Fruit fly (Drosophila melanogaster) whole organism, embryonic: ENCODE measurements around the gene pod1.
A peak's percentile ranks its signal among the peaks of the same experiment; 100 is the strongest.

Experiments used
- B-H2 ChIP-seq: fragments of 200-800 bp; sonication (Bioruptor generic); optimal IDR thresholded peaks from 2 replicates; lab custom pipeline; 2018; ENCODE audit warnings: missing biosample characterization, mild to moderate bottlenecking, missing genetic modification characterization
- CG12071 ChIP-seq: fragments of 200-800 bp; sonication (Bioruptor generic); optimal IDR thresholded peaks from 3 replicates; lab custom pipeline; 2018; ENCODE audit warnings: missing biosample characterization, mild to moderate bottlenecking, missing genetic modification characterization
- CG12299 ChIP-seq: fragments of 200-800 bp; sonication (Bioruptor generic); optimal IDR thresholded peaks from 2 replicates; lab custom pipeline; 2018; ENCODE audit warnings: missing biosample characterization, mild to moderate bottlenecking, missing genetic modification characterization
- CG12659 ChIP-seq: fragments of 200-800 bp; sonication (Bioruptor generic); optimal IDR thresholded peaks from 3 replicates; lab custom pipeline; 2017; ENCODE audit warnings: mild to moderate bottlenecking, missing biosample characterization, missing genetic modification reagents, missing genetic modification characterization
- CG14014 ChIP-seq: fragments of 200-800 bp; sonication (Bioruptor generic); IDR thresholded peaks from 2 replicates; pipeline ENCODE4 v1.3.6; 2022; ENCODE audit warnings: missing biosample characterization, missing genetic modification characterization
- CG14050 ChIP-seq: fragments of 200-800 bp; sonication (Bioruptor generic); IDR thresholded peaks from 3 replicates; pipeline ENCODE4 v1.3.6; 2022; ENCODE audit warnings: missing biosample characterization, missing genetic modification characterization
- CG1603 ChIP-seq: fragments of 200-800 bp; sonication (Bioruptor generic); optimal IDR thresholded peaks from 2 replicates; lab custom pipeline; 2019; ENCODE audit warnings: missing biosample characterization, mild to moderate bottlenecking, missing genetic modification characterization, moderate library complexity
- CG16813 ChIP-seq: fragments of 200-800 bp; sonication (Bioruptor generic); IDR thresholded peaks from 3 replicates; pipeline ENCODE4 v1.3.6; 2022; ENCODE audit warnings: missing biosample characterization, missing genetic modification characterization; ENCODE audit not compliant: partially characterized antibody
- CG17359 ChIP-seq: fragments of 200-800 bp; sonication (Bioruptor generic); optimal IDR thresholded peaks from 3 replicates; lab custom pipeline; 2018; ENCODE audit warnings: missing biosample characterization, mild to moderate bottlenecking, missing genetic modification characterization, moderate library complexity
- CG17802 ChIP-seq: fragments of 200-800 bp; sonication (Bioruptor generic); optimal IDR thresholded peaks from 2 replicates; lab custom pipeline; 2018; ENCODE audit warnings: missing biosample characterization, mild to moderate bottlenecking, missing genetic modification characterization, moderate library complexity
- CG1792 ChIP-seq: fragments of 200-800 bp; sonication (Bioruptor generic); optimal IDR thresholded peaks from 2 replicates; lab custom pipeline; 2016; ENCODE audit warnings: missing biosample characterization, missing genetic modification characterization
- CG2129 ChIP-seq: fragments of 200-800 bp; sonication (Bioruptor generic); IDR thresholded peaks from 2 replicates; pipeline ENCODE4 v1.3.6; 2022; ENCODE audit warnings: missing biosample characterization, missing genetic modification characterization; ENCODE audit not compliant: partially characterized antibody
- CG2202 ChIP-seq: fragments of 200-800 bp; sonication (Bioruptor generic); optimal IDR thresholded peaks from 2 replicates; lab custom pipeline; 2018; ENCODE audit warnings: missing biosample characterization, mild to moderate bottlenecking, missing genetic modification characterization
- CG3065 ChIP-seq: fragments of 200-800 bp; sonication (Bioruptor generic); optimal IDR thresholded peaks from 2 replicates; lab custom pipeline; 2016; ENCODE audit warnings: missing biosample characterization, missing genetic modification characterization
- CG3847 ChIP-seq: fragments of 200-800 bp; sonication (Bioruptor generic); IDR thresholded peaks from 2 replicates; pipeline ENCODE4 v1.3.6; 2022; ENCODE audit warnings: missing biosample characterization, missing genetic modification characterization
- CG4424 ChIP-seq: fragments of 200-800 bp; sonication (Bioruptor generic); optimal IDR thresholded peaks from 3 replicates; lab custom pipeline; 2016; ENCODE audit warnings: missing biosample characterization, missing genetic modification characterization
- CG9215 ChIP-seq: fragments of 200-800 bp; sonication (Bioruptor generic); IDR thresholded peaks from 2 replicates; pipeline ENCODE4 v1.3.6; 2022; ENCODE audit warnings: missing biosample characterization, missing genetic modification characterization
- CG9817 ChIP-seq: fragments of 200-800 bp; sonication (Bioruptor generic); optimal IDR thresholded peaks from 2 replicates; lab custom pipeline; 2018; ENCODE audit warnings: missing biosample characterization, mild to moderate bottlenecking, missing genetic modification characterization, moderate library complexity
- CoRest ChIP-seq: fragments of 200-800 bp; sonication (Bioruptor generic); optimal IDR thresholded peaks from 3 replicates; lab custom pipeline; 2018; ENCODE audit warnings: missing biosample characterization, mild to moderate bottlenecking, missing genetic modification characterization, moderate library complexity
- D ChIP-seq, 2 experiments: fragments of 200-800 bp in 1 of 2; fragments of >200 bp in 1 of 2; sonication (Bioruptor generic) in 1 of 2; optimal IDR thresholded peaks; 2 replicates in 1 of 2; 3 replicates in 1 of 2; lab custom pipeline; 2017; ENCODE audit warnings: mild to moderate bottlenecking in 1 of 2, missing biosample characterization in 1 of 2, missing genetic modification characterization in 1 of 2, missing genetic modification reagents in 1 of 2
- Eip74EF ChIP-seq, 2 experiments: fragments of 200-800 bp in 1 of 2; fragments of >200 bp in 1 of 2; sonication (Bioruptor generic) in 1 of 2; optimal IDR thresholded peaks; 2 replicates each; lab custom pipeline; 2017 to 2019; ENCODE audit warnings: missing biosample characterization in 2 of 2, missing genetic modification characterization in 2 of 2, mild to moderate bottlenecking in 1 of 2, moderate library complexity in 1 of 2
- H15 ChIP-seq: fragments of 200-800 bp; sonication (Bioruptor generic); IDR thresholded peaks from 3 replicates; pipeline ENCODE4 v1.3.6; 2022; ENCODE audit warnings: missing biosample characterization, missing genetic modification characterization
- Hand ChIP-seq: fragments of 200-800 bp; sonication (Bioruptor generic); optimal IDR thresholded peaks from 2 replicates; lab custom pipeline; 2017; ENCODE audit warnings: mild to moderate bottlenecking, missing biosample characterization, missing genetic modification reagents, missing genetic modification characterization
- Lpt ChIP-seq: fragments of >200 bp; optimal IDR thresholded peaks from 2 replicates; lab custom pipeline; 2018; ENCODE audit warnings: missing biosample characterization, missing genetic modification characterization
- Max ChIP-seq: fragments of 200-800 bp; sonication (Bioruptor generic); optimal IDR thresholded peaks from 2 replicates; lab custom pipeline; 2016; ENCODE audit warnings: missing biosample characterization, mild to moderate bottlenecking, missing genetic modification characterization
- Med ChIP-seq: fragments of 200-800 bp; sonication (Bioruptor generic); peaks from one replicate; lab custom pipeline; 2016; ENCODE audit warnings: missing biosample characterization, missing genetic modification characterization, mild to moderate bottlenecking, inconsistent platforms, moderate library complexity
- Myb ChIP-seq: fragments of 200-800 bp; sonication (Bioruptor generic); optimal IDR thresholded peaks from 2 replicates; lab custom pipeline; 2016; ENCODE audit warnings: missing biosample characterization, missing genetic modification characterization
- Nf-YA ChIP-seq: fragments of 200-800 bp; sonication (Bioruptor generic); IDR thresholded peaks from 2 replicates; pipeline ENCODE4 v1.3.6; 2022; ENCODE audit warnings: missing biosample characterization, missing genetic modification characterization
- Ravus ChIP-seq: fragments of 200-800 bp; sonication (Bioruptor generic); IDR thresholded peaks from 2 replicates; pipeline ENCODE4 v1.3.6; 2022; ENCODE audit warnings: missing biosample characterization, missing genetic modification characterization
- TFAM ChIP-seq: fragments of 200-800 bp; sonication (Bioruptor generic); optimal IDR thresholded peaks from 2 replicates; lab custom pipeline; 2017; ENCODE audit warnings: missing biosample characterization, missing genetic modification characterization, inconsistent platforms
- abd-A ChIP-seq: fragments of 200-800 bp; sonication (Bioruptor generic); optimal IDR thresholded peaks from 3 replicates; lab custom pipeline; 2019; ENCODE audit warnings: missing biosample characterization, mild to moderate bottlenecking, missing genetic modification characterization, moderate library complexity
- dati ChIP-seq: fragments of 200-800 bp; sonication (Bioruptor generic); IDR thresholded peaks from 2 replicates; pipeline ENCODE4 v1.3.6; 2022; ENCODE audit warnings: missing biosample characterization, missing genetic modification characterization
- disco-r ChIP-seq: fragments of 200-800 bp; sonication (Bioruptor generic); optimal IDR thresholded peaks from 2 replicates; lab custom pipeline; 2016; ENCODE audit warnings: missing biosample characterization, missing genetic modification characterization
- dysf ChIP-seq: fragments of 200-800 bp; sonication (Bioruptor generic); IDR thresholded peaks from 3 replicates; pipeline ENCODE4 v1.3.6; 2022; ENCODE audit warnings: missing biosample characterization, missing genetic modification characterization
- fd64A ChIP-seq: fragments of 200-800 bp; sonication (Bioruptor generic); optimal IDR thresholded peaks from 3 replicates; lab custom pipeline; 2018; ENCODE audit warnings: missing biosample characterization, mild to moderate bottlenecking, missing genetic modification characterization
- gcm2 ChIP-seq: fragments of 200-800 bp; sonication (Bioruptor generic); optimal IDR thresholded peaks from 2 replicates; lab custom pipeline; 2016; ENCODE audit warnings: missing biosample characterization, missing genetic modification characterization
- gsb-n ChIP-seq: fragments of 200-800 bp; sonication (Bioruptor generic); optimal IDR thresholded peaks from 3 replicates; lab custom pipeline; 2018; ENCODE audit warnings: missing biosample characterization, mild to moderate bottlenecking, missing genetic modification characterization
- lmd ChIP-seq: fragments of 200-800 bp; sonication (Bioruptor generic); IDR thresholded peaks from 2 replicates; pipeline ENCODE4 v1.3.6; 2022; ENCODE audit warnings: missing biosample characterization, missing genetic modification characterization
- org-1 ChIP-seq: fragments of 200-800 bp; sonication (Bioruptor generic); optimal IDR thresholded peaks from 2 replicates; lab custom pipeline; 2017; ENCODE audit warnings: missing biosample characterization, missing genetic modification characterization
- otp ChIP-seq: fragments of 200-800 bp; sonication (Bioruptor generic); IDR thresholded peaks from 3 replicates; pipeline ENCODE4, ENCODE4 v1.3.6; 2022; ENCODE audit warnings: missing biosample characterization, missing genetic modification characterization
- pb ChIP-seq: fragments of 200-800 bp; sonication (Bioruptor generic); optimal IDR thresholded peaks from 3 replicates; lab custom pipeline; 2016; ENCODE audit warnings: missing biosample characterization, missing genetic modification characterization
- sens-2 ChIP-seq: fragments of 200-800 bp; sonication (Bioruptor generic); IDR thresholded peaks from 2 replicates; pipeline ENCODE4 v1.3.6; 2022; ENCODE audit warnings: missing biosample characterization, missing genetic modification characterization
- sug ChIP-seq: fragments of 200-800 bp; optimal IDR thresholded peaks from 2 replicates; lab custom pipeline; 2019; ENCODE audit warnings: missing biosample characterization, mild to moderate bottlenecking, missing genetic modification characterization, moderate library complexity
- tap ChIP-seq: fragments of 200-800 bp; optimal IDR thresholded peaks from 3 replicates; lab custom pipeline; 2019; ENCODE audit warnings: missing biosample characterization, mild to moderate bottlenecking, missing genetic modification characterization, moderate library complexity
- tll ChIP-seq, 2 experiments: fragments of 200-800 bp in 1 of 2; fragments of >200 bp in 1 of 2; sonication (Bioruptor generic) in 1 of 2; optimal IDR thresholded peaks; 2 replicates each; lab custom pipeline; 2017 to 2019; ENCODE audit warnings: missing biosample characterization in 2 of 2, missing genetic modification characterization in 2 of 2, mild to moderate bottlenecking in 1 of 2, moderate library complexity in 1 of 2
- tup ChIP-seq: fragments of 200-800 bp; sonication (Bioruptor generic); optimal IDR thresholded peaks from 2 replicates; lab custom pipeline; 2016; ENCODE audit warnings: missing biosample characterization, mild to moderate bottlenecking, missing genetic modification characterization, moderate library complexity
- wdn ChIP-seq: fragments of 200-800 bp; sonication (Bioruptor generic); IDR thresholded peaks from 2 replicates; pipeline ENCODE4 v1.3.6; 2022; ENCODE audit warnings: missing biosample characterization, missing genetic modification characterization
- wor ChIP-seq: fragments of 200-800 bp; sonication (Bioruptor generic); IDR thresholded peaks from 2 replicates; pipeline ENCODE4 v1.3.6; 2022; ENCODE audit warnings: missing biosample characterization, missing genetic modification characterization

Gene pod1

dm6 chrX:6855366-6856200 lies 52.1 kb downstream of the pod1 start (continued):
- TF ChIP-seq D (optimal IDR thresholded peaks at IDR 0.05; lab: Kevin White, UChicago) (no peak), D (GFP tag; optimal IDR thresholded peaks at IDR 0.05; lab: Kevin White, UChicago) (peak; percentile 81), gcm2 (peak; percentile 82), CG3065 (GFP tag; lab: Kevin White, UChicago) (peak; percentile 64), CG12071 (no peak), wdn (GFP tag; lab: Robert Waterston, UW) (peak; percentile 63), pb (peak; percentile 51), fd64A (GFP tag; lab: Kevin White, UChicago) (peak; percentile 41), tap (tag; lab: Kevin White, UChicago) (peak; percentile 72), Max (GFP tag; lab: Kevin White, UChicago) (peak; percentile 70), Eip74EF (GFP tag; optimal IDR thresholded peaks at IDR 0.05; lab: Kevin White, UChicago) (peak in 1 of 2 experiments; percentile 93), CG2129 (no peak), sug (peak; percentile 80), H15 (GFP tag; lab: Robert Waterston, UW) (peak; percentile 77), wor (GFP tag; lab: Robert Waterston, UW) (peak; percentile 74), CG14050 (GFP tag; lab: Robert Waterston, UW) (peak; percentile 83), otp (0 out of 3 replicates have a peak, but pooled peaks have one; percentile 18), CG9817 (tag; lab: Kevin White, UChicago) (peak; percentile 89), CG12659 (GFP tag; lab: Kevin White, UChicago) (peak; percentile 96), Ravus (GFP tag; lab: Robert Waterston, UW) (no peak), dati (no peak), tll (GFP tag; optimal IDR thresholded peaks at IDR 0.05; lab: Kevin White, UChicago) (peak in 1 of 2 experiments; percentile 93), CG9215 (GFP tag; lab: Robert Waterston, UW) (0 out of 2 replicates have a peak, but pooled peaks have one; percentile 19), abd-A (tag; lab: Kevin White, UChicago) (peak; percentile 93), CG12299 (tag; lab: Kevin White, UChicago) (peak; percentile 88), B-H2 (peak; percentile 14), lmd (peak; percentile 90), tup (no peak), Med (peak; percentile 96), Lpt (GFP tag; lab: Kevin White, UChicago) (no peak), Nf-YA (GFP tag; lab: Robert Waterston, UW) (no peak), CG1603 (tag; lab: Kevin White, UChicago) (peak; percentile 36), CG1792 (peak; percentile 25), sens-2 (GFP tag; lab: Robert Waterston, UW) (no peak), CG3847 (GFP tag; lab: Robert Waterston, UW) (peak; percentile 69), Hand (GFP tag; lab: Kevin White, UChicago) (peak; percentile 74), CG17802 (tag; lab: Kevin White, UChicago) (peak; percentile 38), CG14014 (GFP tag; lab: Robert Waterston, UW) (peak; percentile 32; the same call in 1 of the 2 replicates), CG17359 (peak; percentile 78), TFAM (GFP tag; lab: Kevin White, UChicago) (no peak), disco-r (GFP tag; lab: Kevin White, UChicago) (peak; percentile 66), CG2202 (tag; lab: Kevin White, UChicago) (peak; percentile 80), Myb (peak; percentile 50), CoRest (tag; lab: Kevin White, UChicago) (peak; percentile 97), CG4424 (GFP tag; lab: Kevin White, UChicago) (peak; percentile 70), org-1 (GFP tag; lab: Kevin White, UChicago) (peak; percentile 87), gsb-n (tag; lab: Kevin White, UChicago) (peak; percentile 88), CG16813 (no peak), dysf (GFP tag; lab: Robert Waterston, UW) (peak; percentile 88)
